Worm (Caenorhabditis elegans) whole organism, L4 larva: ENCODE measurements around the gene pals-29.

Experiments
- D1046.2 ChIP-seq: fragments of 200-800 bp; sonication (Bioruptor generic); IDR thresholded peaks from 2 replicates; pipeline ENCODE4 v1.3.6; 2022; ENCODE audit warnings: missing genetic modification characterization, missing compliant biosample characterization
- F10B5.3 ChIP-seq: sonication (generic microtip); optimal IDR thresholded peaks from 2 replicates; lab custom pipeline; 2016; ENCODE audit warnings: mild to moderate bottlenecking, missing genetic modification characterization, missing compliant biosample characterization
- F44E2.7 ChIP-seq: fragments of 200-800 bp; sonication (Bioruptor generic); IDR thresholded peaks from 2 replicates; pipeline ENCODE4 v2.1.2; 2022; ENCODE audit warnings: missing genetic modification characterization, missing compliant biosample characterization
- T26A8.4 ChIP-seq: fragments of 200-800 bp; sonication (Bioruptor generic); IDR thresholded peaks from 2 replicates; pipeline ENCODE4 v1.3.6; 2022; ENCODE audit warnings: missing genetic modification characterization, missing compliant biosample characterization
- Y105C5A.15 ChIP-seq: fragments of 200-800 bp; sonication (Bioruptor generic); IDR thresholded peaks from 2 replicates; pipeline ENCODE4 v1.3.6; 2022; ENCODE audit warnings: missing genetic modification characterization, missing compliant biosample characterization
- Y5F2A.4 ChIP-seq: fragments of 200-800 bp; sonication (Bioruptor generic); optimal IDR thresholded peaks from 2 replicates; lab custom pipeline; 2018; ENCODE audit warnings: mild to moderate bottlenecking, missing genetic modification characterization, missing compliant biosample characterization
- Y75B8A.6 ChIP-seq: fragments of 200-800 bp; sonication (Bioruptor generic); IDR thresholded peaks from 2 replicates; pipeline ENCODE4 v1.3.6; 2022; ENCODE audit warnings: missing genetic modification reagents, missing genetic modification characterization, missing compliant biosample characterization
- ZK337.2 ChIP-seq: fragments of 200-800 bp; sonication (Bioruptor generic); IDR thresholded peaks from 2 replicates; pipeline ENCODE4 v1.3.6; 2022; ENCODE audit warnings: missing genetic modification reagents, missing genetic modification characterization, missing compliant biosample characterization
- ZK546.5 ChIP-seq, 2 experiments: sonication (generic microtip); optimal IDR thresholded peaks; 2 replicates each; lab custom pipeline; 2017; ENCODE audit warnings: missing biosample characterization in 2 of 2, missing genetic modification characterization in 2 of 2
- aha-1 ChIP-seq: fragments of 150-350 bp; peaks from one replicate; lab custom pipeline; 2014; ENCODE audit warnings: missing biosample characterization, missing genetic modification characterization
- ceh-28 ChIP-seq: fragments of 150-350 bp; optimal IDR thresholded peaks from 2 replicates; lab custom pipeline; 2014; ENCODE audit warnings: missing biosample characterization, missing genetic modification reagents, missing genetic modification characterization
- ceh-32 ChIP-seq: sonication (generic microtip); optimal IDR thresholded peaks from 2 replicates; lab custom pipeline; 2016; ENCODE audit warnings: mild to moderate bottlenecking, missing genetic modification characterization, missing compliant biosample characterization; ENCODE audit not compliant: poor library complexity
- ceh-44 ChIP-seq: fragments of 200-800 bp; sonication (Bioruptor generic); IDR thresholded peaks from 2 replicates; pipeline ENCODE4 v1.3.6; 2022; ENCODE audit warnings: missing genetic modification reagents, missing genetic modification characterization, missing compliant biosample characterization
- ceh-62 ChIP-seq: sonication (generic microtip); optimal IDR thresholded peaks from 2 replicates; lab custom pipeline; 2017; ENCODE audit warnings: missing biosample characterization, missing genetic modification characterization
- ceh-82 ChIP-seq: sonication (generic microtip); optimal IDR thresholded peaks from 2 replicates; lab custom pipeline; 2017; ENCODE audit warnings: missing biosample characterization, missing genetic modification characterization
- ces-1 ChIP-seq: fragments of 150-350 bp; sonication (generic microtip); optimal IDR thresholded peaks from 4 replicates; lab custom pipeline; 2014; ENCODE audit warnings: missing biosample characterization, missing genetic modification reagents, missing genetic modification characterization
- cey-2 ChIP-seq: sonication (generic microtip); optimal IDR thresholded peaks from 3 replicates; lab custom pipeline; 2017; ENCODE audit warnings: missing genetic modification characterization, mild to moderate bottlenecking, missing compliant biosample characterization, antibody characterized with exemption, borderline replicate concordance; ENCODE audit not compliant: insufficient read depth
- daf-16 ChIP-seq, 3 experiments: sonication (generic microtip); optimal IDR thresholded peaks; 2 replicates each; lab custom pipeline; 2016 to 2017; ENCODE audit warnings: missing genetic modification characterization in 3 of 3, missing genetic modification reagents in 3 of 3, mild to moderate bottlenecking in 2 of 3, missing compliant biosample characterization in 2 of 3, missing biosample characterization in 1 of 3, moderate library complexity in 1 of 3
- daf-8 ChIP-seq: fragments of 200-800 bp; sonication (Bioruptor generic); IDR thresholded peaks from 2 replicates; pipeline ENCODE4 v1.3.6; 2022; ENCODE audit warnings: missing genetic modification characterization, missing compliant biosample characterization
- dmd-9 ChIP-seq: fragments of 200-800 bp; sonication (Bioruptor generic); IDR thresholded peaks from 2 replicates; pipeline ENCODE4 v1.3.6; 2022; ENCODE audit warnings: missing genetic modification reagents, missing genetic modification characterization, missing compliant biosample characterization
- duxl-1 ChIP-seq: sonication (generic microtip); optimal IDR thresholded peaks from 2 replicates; lab custom pipeline; 2016; ENCODE audit warnings: mild to moderate bottlenecking, missing genetic modification characterization, moderate library complexity, missing compliant biosample characterization; ENCODE audit not compliant: poor library complexity
- fkh-10 ChIP-seq: fragments of 150-350 bp; optimal IDR thresholded peaks from 2 replicates; lab custom pipeline; 2014; ENCODE audit warnings: missing biosample characterization, missing genetic modification reagents, missing genetic modification characterization
- fos-1 ChIP-seq: fragments of 150-350 bp; optimal IDR thresholded peaks from 2 replicates; lab custom pipeline; 2014; ENCODE audit warnings: missing biosample characterization, missing genetic modification characterization
- hlh-30 ChIP-seq: sonication (generic microtip); optimal IDR thresholded peaks from 2 replicates; lab custom pipeline; 2017; ENCODE audit warnings: antibody characterized with exemption, mild to moderate bottlenecking, missing genetic modification characterization, missing compliant biosample characterization; ENCODE audit not compliant: insufficient read depth
- hmg-1.1 ChIP-seq: fragments of 200-800 bp; sonication (Bioruptor generic); IDR thresholded peaks from 2 replicates; pipeline ENCODE4 v1.3.6; 2022; ENCODE audit warnings: missing genetic modification reagents, missing genetic modification characterization, missing compliant biosample characterization
- jun-1 ChIP-seq: fragments of 150-350 bp; optimal IDR thresholded peaks from 2 replicates; lab custom pipeline; 2014; ENCODE audit warnings: missing biosample characterization, missing genetic modification reagents, missing genetic modification characterization
- lin-13 ChIP-seq: fragments of 150-350 bp; optimal IDR thresholded peaks from 2 replicates; lab custom pipeline; 2014; ENCODE audit warnings: missing biosample characterization, missing genetic modification reagents, missing genetic modification characterization
- lin-15B ChIP-seq: fragments of 150-350 bp; sonication (generic microtip); optimal IDR thresholded peaks from 3 replicates; lab custom pipeline; 2014; ENCODE audit warnings: missing biosample characterization, missing genetic modification characterization
- lin-29 ChIP-seq: fragments of 200-800 bp; sonication (Bioruptor generic); IDR thresholded peaks from 2 replicates; pipeline ENCODE4 v1.3.6; 2022; ENCODE audit warnings: missing genetic modification reagents, missing genetic modification characterization, missing compliant biosample characterization
- lir-3 ChIP-seq: sonication (generic microtip); optimal IDR thresholded peaks from 2 replicates; lab custom pipeline; 2016; ENCODE audit warnings: mild to moderate bottlenecking, missing genetic modification characterization, missing compliant biosample characterization
- lsy-2 ChIP-seq, 2 experiments: fragments of 150-350 bp in 1 of 2; sonication (generic microtip) in 1 of 2; optimal IDR thresholded peaks; 2 replicates each; lab custom pipeline; 2014 to 2017; ENCODE audit warnings: missing biosample characterization in 2 of 2, missing genetic modification characterization in 2 of 2
- mdt-29 ChIP-seq: fragments of 200-800 bp; sonication (Bioruptor generic); IDR thresholded peaks from 2 replicates; pipeline ENCODE4 v1.3.6; 2022; ENCODE audit warnings: missing genetic modification reagents, missing genetic modification characterization, missing compliant biosample characterization
- nhr-10 ChIP-seq: fragments of 150-350 bp; optimal IDR thresholded peaks from 2 replicates; lab custom pipeline; 2014; ENCODE audit warnings: missing biosample characterization, missing genetic modification characterization
- nhr-6 ChIP-seq: fragments of 150-350 bp; optimal IDR thresholded peaks from 2 replicates; lab custom pipeline; 2014; ENCODE audit warnings: missing biosample characterization, missing genetic modification characterization
- nhr-77 ChIP-seq: fragments of 150-350 bp; optimal IDR thresholded peaks from 2 replicates; lab custom pipeline; 2014; ENCODE audit warnings: missing biosample characterization, missing genetic modification characterization
- saeg-2 ChIP-seq: fragments of 200-800 bp; sonication (Bioruptor generic); IDR thresholded peaks from 2 replicates; pipeline ENCODE4 v1.3.6; 2022; ENCODE audit warnings: missing genetic modification reagents, missing genetic modification characterization, missing compliant biosample characterization
- snpc-1.2 ChIP-seq: fragments of 200-800 bp; sonication (Bioruptor generic); IDR thresholded peaks from 2 replicates; pipeline ENCODE4 v1.3.6; 2022; ENCODE audit warnings: missing genetic modification reagents, missing genetic modification characterization, missing compliant biosample characterization
- snpc-4 ChIP-seq: fragments of 150-350 bp; optimal IDR thresholded peaks from 2 replicates; lab custom pipeline; 2014; ENCODE audit warnings: missing biosample characterization, missing genetic modification characterization
- tag-97 ChIP-seq: fragments of 200-800 bp; sonication (Bioruptor generic); IDR thresholded peaks from 2 replicates; pipeline ENCODE4 v1.3.6; 2022; ENCODE audit warnings: missing genetic modification characterization, missing compliant biosample characterization
- unc-62 ChIP-seq, 3 experiments: fragments of 150-350 bp in 1 of 3; sonication (generic microtip); optimal IDR thresholded peaks in 2 of 3; peaks in 1 of 3; 1 replicate in 1 of 3; 2 replicates in 2 of 3; lab custom pipeline; 2014 to 2017; ENCODE audit warnings: missing biosample characterization in 3 of 3, missing genetic modification characterization in 3 of 3, missing genetic modification reagents in 3 of 3, missing genotype in 1 of 3
- zfp-2 ChIP-seq: sonication (generic microtip); optimal IDR thresholded peaks from 2 replicates; lab custom pipeline; 2016; ENCODE audit warnings: mild to moderate bottlenecking, missing genetic modification characterization, missing compliant biosample characterization

pals-29 gene

ce11 chrIV:14542517-14542916 lies at the start of gene pals-29:
pals-29 (minus strand) TSS chrIV:14542617.
- no peak for TF ChIP-seq Y5F2A.4
- TF ChIP-seq ceh-62 (tag; lab: Kevin White, UChicago), result no peak
- TF ChIP-seq lin-15B (tag; lab: Kevin White, UChicago), result no peak
- no peak for TF ChIP-seq lin-29
- TF ChIP-seq ceh-44 (GFP tag; lab: Robert Waterston, UW), result no peak
- no peak for TF ChIP-seq F44E2.7
- TF ChIP-seq ceh-32 (tag; lab: Kevin White, UChicago), result no peak
- no peak for TF ChIP-seq nhr-6 (tag; lab: Kevin White, UChicago)
- TF ChIP-seq ZK337.2, result no peak
- TF ChIP-seq lin-13 (GFP tag; lab: Kevin White, UChicago), result no peak
- no peak for TF ChIP-seq ZK546.5 (tag; optimal IDR thresholded peaks at IDR 0.05; lab: Kevin White, UChicago)
- TF ChIP-seq nhr-77 (tag; lab: Kevin White, UChicago), result no peak
- TF ChIP-seq saeg-2, result no peak
- no peak for TF ChIP-seq cey-2 (tag; lab: Kevin White, UChicago)
- no peak for TF ChIP-seq fkh-10 (GFP tag; lab: Kevin White, UChicago)
- TF ChIP-seq zfp-2 (tag; lab: Kevin White, UChicago), result no peak
- TF ChIP-seq duxl-1, result no peak
- no peak for TF ChIP-seq dmd-9 (GFP tag; lab: Robert Waterston, UW)
- TF ChIP-seq hmg-1.1 (GFP tag; lab: Robert Waterston, UW), result no peak
- no peak for TF ChIP-seq D1046.2 (GFP tag; lab: Robert Waterston, UW)

DNA sequence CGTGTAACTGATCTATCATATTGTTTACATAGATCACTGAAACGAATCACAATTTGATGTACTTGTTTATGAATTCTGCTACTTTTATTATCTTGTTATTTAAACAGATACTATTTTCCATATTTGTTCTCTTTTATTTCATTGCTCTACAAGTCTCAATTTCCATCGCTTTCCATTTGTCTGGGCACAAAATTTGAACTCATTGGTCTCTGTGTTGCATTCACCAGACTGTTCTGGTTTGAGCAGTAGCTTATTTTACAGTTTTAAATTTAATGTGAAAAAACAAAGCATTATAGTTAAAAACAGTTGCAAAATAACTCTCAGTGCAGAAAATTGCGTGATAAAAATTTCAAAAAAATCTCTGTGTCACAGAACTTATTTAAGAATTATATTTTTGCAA lies 45.2 kb upstream of the pals-29 start:
- no peak for TF ChIP-seq tag-97 (GFP tag; lab: Robert Waterston, UW)

DNA sequence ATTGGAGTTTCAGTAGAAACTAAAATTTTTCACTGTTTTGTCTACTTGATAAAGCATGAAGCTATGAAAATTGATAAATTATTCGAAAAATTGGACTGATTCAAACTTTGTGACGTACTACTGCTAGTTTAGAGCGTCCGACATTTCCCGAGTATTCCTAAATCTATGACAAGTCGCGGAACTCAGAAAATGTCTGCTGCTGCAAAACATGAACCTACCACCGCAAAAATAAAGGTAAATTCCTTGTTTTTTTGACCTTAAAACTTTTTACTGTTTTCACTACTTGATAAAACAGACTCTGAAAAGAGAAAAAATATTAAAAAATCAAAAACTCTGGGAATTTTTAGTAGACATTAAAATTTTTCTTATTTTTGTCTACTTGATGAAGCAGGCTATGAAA lies 44.3 kb upstream of the pals-29 start:
- no peak for TF ChIP-seq daf-8 (GFP tag; lab: Robert Waterston, UW)
- TF ChIP-seq snpc-1.2, result peak; percentile 76

- TF ChIP-seq ceh-82 (tag; lab: Kevin White, UChicago) (no peak), lsy-2 (tag; optimal IDR thresholded peaks at IDR 0.05; lab: Kevin White, UChicago) (no peak), Y5F2A.4 (no peak), F44E2.7 (no peak), lin-15B (tag; lab: Kevin White, UChicago) (no peak), jun-1 (tag; lab: Kevin White, UChicago) (no peak), aha-1 (tag; lab: Kevin White, UChicago) (no peak)
- TF ChIP-seq, all 104 proteins: peak for 0
Measured at ce11 chrIV:14580939-14581338, 38.5 kb upstream of the pals-29 start, which contains the start of gene irld-18. irld-18 (minus strand) TSS chrIV:14581039.

- TF ChIP-seq unc-62 (GFP tag; optimal IDR thresholded peaks at IDR 0.05 in 1 of 2; lab: Kevin White, UChicago) (peak in 1 of 2 experiments; percentile 93), unc-62 (tag; optimal IDR thresholded peaks at IDR 0.05; lab: Kevin White, UChicago) (no peak), daf-16 (GFP tag; optimal IDR thresholded peaks at IDR 0.05; lab: Kevin White, UChicago) (no peak), daf-16 (tag; optimal IDR thresholded peaks at IDR 0.05; lab: Kevin White, UChicago) (no peak)
Measured at ce11 chrIV:14578650-14579193, 36.3 kb upstream of the pals-29 start, which contains the start of gene Y57G11B.8. Y57G11B.8 (minus strand) TSS chrIV:14578700.

- TF ChIP-seq aha-1 (tag; lab: Kevin White, UChicago) (peak; percentile 99), nhr-10 (tag; lab: Kevin White, UChicago) (no peak), hlh-30 (no peak), lir-3 (tag; lab: Kevin White, UChicago) (peak; percentile 51), ZK546.5 (tag; optimal IDR thresholded peaks at IDR 0.05; lab: Kevin White, UChicago) (no peak), Y75B8A.6 (GFP tag; lab: Robert Waterston, UW) (peak; percentile 78; the same call in 1 of the 2 replicates), lin-13 (GFP tag; lab: Kevin White, UChicago) (no peak), snpc-4 (peak; percentile 59), Y105C5A.15 (GFP tag; lab: Robert Waterston, UW) (peak; percentile 75; the same call in 1 of the 2 replicates), F10B5.3 (tag; lab: Kevin White, UChicago) (no peak), lin-15B (tag; lab: Kevin White, UChicago) (no peak), ces-1 (GFP tag; lab: Kevin White, UChicago) (no peak), ceh-28 (tag; lab: Kevin White, UChicago) (no peak), mdt-29 (GFP tag; lab: Robert Waterston, UW) (peak; percentile 73), T26A8.4 (no peak), fos-1 (tag; lab: Kevin White, UChicago) (no peak), lin-29 (no peak)
Measured at ce11 chrIV:14576471-14576870, 34.1 kb upstream of the pals-29 start.
